Fruit fly (Drosophila melanogaster) whole organism, embryonic: Measurements from ENCODE around the gene CG12522.

Source experiments
- Ada2b ChIP-seq: fragments of 200-800 bp; sonication (Bioruptor generic); IDR thresholded peaks from 2 replicates; pipeline ENCODE4 v1.3.6; 2022; ENCODE audit warnings: missing biosample characterization, missing genetic modification characterization
- Atf-2 ChIP-seq: fragments of 200-800 bp; sonication (Bioruptor generic); optimal IDR thresholded peaks from 2 replicates; lab custom pipeline; 2016; ENCODE audit warnings: missing biosample characterization, missing genetic modification characterization
- BEAF-32 ChIP-seq: fragments of 200-800 bp; sonication (Bioruptor generic); optimal IDR thresholded peaks from 3 replicates; lab custom pipeline; 2017; ENCODE audit warnings: missing biosample characterization, missing genetic modification characterization, mild to moderate bottlenecking, moderate library complexity, missing genetic modification reagents
- CG1024 ChIP-seq: fragments of 200-800 bp; sonication (Bioruptor generic); IDR thresholded peaks from 2 replicates; pipeline ENCODE4 v1.3.6; 2022; ENCODE audit warnings: missing biosample characterization, missing genetic modification characterization
- CG10654 ChIP-seq: fragments of 200-800 bp; sonication (Bioruptor generic); optimal IDR thresholded peaks from 2 replicates; lab custom pipeline; 2016; ENCODE audit warnings: missing biosample characterization, missing genetic modification characterization
- CG10979 ChIP-seq: fragments of 200-800 bp; sonication (Bioruptor generic); optimal IDR thresholded peaks from 2 replicates; lab custom pipeline; 2018; ENCODE audit warnings: missing biosample characterization, mild to moderate bottlenecking, missing genetic modification characterization, moderate library complexity
- CG12391 ChIP-seq: fragments of 200-800 bp; sonication (Bioruptor generic); optimal IDR thresholded peaks from 3 replicates; lab custom pipeline; 2018; ENCODE audit warnings: missing biosample characterization, mild to moderate bottlenecking, missing genetic modification characterization, moderate library complexity
- CG12942 ChIP-seq: fragments of 200-800 bp; sonication (Bioruptor generic); optimal IDR thresholded peaks from 3 replicates; lab custom pipeline; 2016; ENCODE audit warnings: missing biosample characterization, missing genetic modification characterization
- CG13123 ChIP-seq: fragments of 200-800 bp; sonication (Bioruptor generic); optimal IDR thresholded peaks from 2 replicates; lab custom pipeline; 2016; ENCODE audit warnings: missing biosample characterization, missing genetic modification characterization
- CG15011 ChIP-seq: fragments of 200-800 bp; sonication (Bioruptor generic); optimal IDR thresholded peaks from 3 replicates; lab custom pipeline; 2018; ENCODE audit warnings: missing biosample characterization, mild to moderate bottlenecking, missing genetic modification characterization
- CG15269 ChIP-seq: fragments of 200-800 bp; sonication (Bioruptor generic); optimal IDR thresholded peaks from 2 replicates; lab custom pipeline; 2018; ENCODE audit warnings: missing biosample characterization, mild to moderate bottlenecking, missing genetic modification characterization, moderate library complexity
- CG16863 ChIP-seq: fragments of 200-800 bp; sonication (Bioruptor generic); optimal IDR thresholded peaks from 3 replicates; lab custom pipeline; 2016; ENCODE audit warnings: missing biosample characterization, missing genetic modification characterization
- CG17829 ChIP-seq: fragments of 200-800 bp; optimal IDR thresholded peaks from 2 replicates; lab custom pipeline; 2019; ENCODE audit warnings: missing biosample characterization, mild to moderate bottlenecking, missing genetic modification characterization, moderate library complexity
- CG18599 ChIP-seq: fragments of 200-800 bp; sonication (Bioruptor generic); optimal IDR thresholded peaks from 3 replicates; lab custom pipeline; 2017; ENCODE audit warnings: missing biosample characterization, missing genetic modification characterization, mild to moderate bottlenecking, moderate library complexity, missing genetic modification reagents
- CG18764 ChIP-seq: fragments of 200-800 bp; sonication (Bioruptor generic); optimal IDR thresholded peaks from 3 replicates; lab custom pipeline; 2016; ENCODE audit warnings: missing biosample characterization, missing genetic modification characterization
- CG2120 ChIP-seq: fragments of 200-800 bp; sonication (Bioruptor generic); optimal IDR thresholded peaks from 3 replicates; lab custom pipeline; 2016; ENCODE audit warnings: missing biosample characterization, missing genetic modification characterization
- CG31388 ChIP-seq: fragments of 200-800 bp; sonication (Bioruptor generic); optimal IDR thresholded peaks from 2 replicates; lab custom pipeline; 2016; ENCODE audit warnings: missing biosample characterization, missing genetic modification characterization
- CG31441 ChIP-seq: fragments of 200-800 bp; sonication (Bioruptor generic); IDR thresholded peaks from 2 replicates; pipeline ENCODE4 v1.3.6; 2022; ENCODE audit warnings: missing biosample characterization, missing genetic modification characterization
- CG32532 ChIP-seq: fragments of 200-800 bp; sonication (Bioruptor generic); IDR thresholded peaks from 2 replicates; pipeline ENCODE4 v1.3.6; 2022; ENCODE audit warnings: missing biosample characterization, missing genetic modification characterization
- CG33213 ChIP-seq: fragments of 200-800 bp; sonication (Bioruptor generic); optimal IDR thresholded peaks from 3 replicates; lab custom pipeline; 2016; ENCODE audit warnings: missing biosample characterization, missing genetic modification characterization
- CG4820 ChIP-seq: fragments of 200-800 bp; sonication (Bioruptor generic); optimal IDR thresholded peaks from 3 replicates; lab custom pipeline; 2016; ENCODE audit warnings: missing biosample characterization, missing genetic modification characterization
- CG6175 ChIP-seq: fragments of 200-800 bp; sonication (Bioruptor generic); IDR thresholded peaks from 3 replicates; pipeline ENCODE4 v1.3.6; 2022; ENCODE audit warnings: missing biosample characterization, missing genetic modification characterization
- CG6654 ChIP-seq: fragments of 200-800 bp; sonication (Bioruptor generic); optimal IDR thresholded peaks from 2 replicates; lab custom pipeline; 2017; ENCODE audit warnings: missing biosample characterization, mild to moderate bottlenecking, missing genetic modification characterization
- CG7745 ChIP-seq: fragments of 200-800 bp; sonication (Bioruptor generic); optimal IDR thresholded peaks from 2 replicates; lab custom pipeline; 2018; ENCODE audit warnings: missing biosample characterization, mild to moderate bottlenecking, missing genetic modification characterization, moderate library complexity
- Doc2 ChIP-seq: fragments of 200-800 bp; sonication (Bioruptor generic); IDR thresholded peaks from 2 replicates; pipeline ENCODE4 v1.3.6; 2022; ENCODE audit warnings: missing biosample characterization, missing genetic modification characterization
- E2f2 ChIP-seq: fragments of 200-800 bp; sonication (Bioruptor generic); IDR thresholded peaks from 2 replicates; pipeline ENCODE4 v1.3.6; 2022; ENCODE audit warnings: missing biosample characterization, missing genetic modification characterization
- Elba2 ChIP-seq: fragments of 200-800 bp; sonication (Bioruptor generic); optimal IDR thresholded peaks from 3 replicates; lab custom pipeline; 2016; ENCODE audit warnings: missing biosample characterization, missing genetic modification characterization
- Fer2 ChIP-seq: fragments of 200-800 bp; sonication (Bioruptor generic); optimal IDR thresholded peaks from 2 replicates; lab custom pipeline; 2018; ENCODE audit warnings: missing biosample characterization, mild to moderate bottlenecking, missing genetic modification characterization, moderate library complexity
- Myb ChIP-seq: fragments of 200-800 bp; sonication (Bioruptor generic); optimal IDR thresholded peaks from 2 replicates; lab custom pipeline; 2016; ENCODE audit warnings: missing biosample characterization, missing genetic modification characterization
- Oli ChIP-seq: fragments of 200-800 bp; sonication (Bioruptor generic); optimal IDR thresholded peaks from 2 replicates; lab custom pipeline; 2018; ENCODE audit warnings: missing biosample characterization, mild to moderate bottlenecking, missing genetic modification characterization, moderate library complexity
- ab ChIP-seq: fragments of 200-800 bp; sonication (Bioruptor generic); optimal IDR thresholded peaks from 2 replicates; lab custom pipeline; 2016; ENCODE audit warnings: missing biosample characterization, missing genetic modification characterization
- abd-A ChIP-seq: fragments of 200-800 bp; sonication (Bioruptor generic); optimal IDR thresholded peaks from 3 replicates; lab custom pipeline; 2019; ENCODE audit warnings: missing biosample characterization, mild to moderate bottlenecking, missing genetic modification characterization, moderate library complexity
- aop ChIP-seq: fragments of 200-800 bp; sonication (Bioruptor generic); IDR thresholded peaks from 2 replicates; pipeline ENCODE4 v1.3.6; 2022; ENCODE audit warnings: missing biosample characterization, missing genetic modification characterization
- bowl ChIP-seq: fragments of 200-800 bp; sonication (Bioruptor generic); IDR thresholded peaks from 2 replicates; pipeline ENCODE4 v1.3.6; 2022; ENCODE audit warnings: missing biosample characterization, missing genetic modification characterization
- cad ChIP-seq: fragments of >200 bp; optimal IDR thresholded peaks from 2 replicates; lab custom pipeline; 2017; ENCODE audit warnings: missing biosample characterization, missing genetic modification characterization
- ci ChIP-seq: fragments of 200-800 bp; sonication (Bioruptor generic); IDR thresholded peaks from 3 replicates; pipeline ENCODE4 v1.3.6; 2022; ENCODE audit warnings: missing biosample characterization, missing genetic modification characterization
- dmrt11E ChIP-seq: fragments of 200-800 bp; sonication (Bioruptor generic); optimal IDR thresholded peaks from 3 replicates; lab custom pipeline; 2018; ENCODE audit warnings: missing biosample characterization, mild to moderate bottlenecking, missing genetic modification characterization, moderate library complexity
- ems ChIP-seq: fragments of 200-800 bp; sonication (Bioruptor generic); optimal IDR thresholded peaks from 3 replicates; lab custom pipeline; 2016; ENCODE audit warnings: missing biosample characterization, missing genetic modification characterization
- insv ChIP-seq, 2 experiments: fragments of 200-800 bp; sonication (Bioruptor generic); optimal IDR thresholded peaks; 3 replicates each; lab custom pipeline; 2016 to 2018; ENCODE audit warnings: missing biosample characterization in 2 of 2, missing genetic modification characterization in 2 of 2
- lab ChIP-seq: fragments of 200-800 bp; sonication (Bioruptor generic); optimal IDR thresholded peaks from 3 replicates; lab custom pipeline; 2017; ENCODE audit warnings: missing biosample characterization, missing genetic modification characterization, mild to moderate bottlenecking, moderate library complexity, missing genetic modification reagents
- mld ChIP-seq: fragments of 200-800 bp; sonication (Bioruptor generic); IDR thresholded peaks from 3 replicates; pipeline ENCODE4 v1.3.6; 2022; ENCODE audit warnings: missing biosample characterization, missing genetic modification characterization; ENCODE audit not compliant: partially characterized antibody
- oc ChIP-seq: fragments of 200-800 bp; sonication (Bioruptor generic); optimal IDR thresholded peaks from 2 replicates; lab custom pipeline; 2018; ENCODE audit warnings: missing biosample characterization, mild to moderate bottlenecking, missing genetic modification characterization, moderate library complexity
- scrt ChIP-seq: fragments of 200-800 bp; sonication (Bioruptor generic); optimal IDR thresholded peaks from 2 replicates; lab custom pipeline; 2018; ENCODE audit warnings: missing biosample characterization, mild to moderate bottlenecking, missing genetic modification characterization, moderate library complexity
- sisA ChIP-seq: fragments of 200-800 bp; sonication (Bioruptor generic); IDR thresholded peaks from 2 replicates; pipeline ENCODE4 v1.3.6; 2022; ENCODE audit warnings: missing biosample characterization, missing genetic modification characterization
- slp2 ChIP-seq: fragments of 200-800 bp; sonication (Bioruptor generic); optimal IDR thresholded peaks from 2 replicates; lab custom pipeline; 2016; ENCODE audit warnings: missing biosample characterization, missing genetic modification characterization
- ssp ChIP-seq: fragments of 200-800 bp; sonication (Bioruptor generic); IDR thresholded peaks from 2 replicates; pipeline ENCODE4 v1.3.6; 2022; ENCODE audit warnings: missing biosample characterization, missing genetic modification characterization
- wor ChIP-seq: fragments of 200-800 bp; sonication (Bioruptor generic); IDR thresholded peaks from 2 replicates; pipeline ENCODE4 v1.3.6; 2022; ENCODE audit warnings: missing biosample characterization, missing genetic modification characterization
- z ChIP-seq: fragments of 200-800 bp; sonication (Bioruptor generic); IDR thresholded peaks from 3 replicates; pipeline ENCODE4 v1.3.6; 2022; ENCODE audit warnings: missing biosample characterization, missing genetic modification characterization
- zen2 ChIP-seq: fragments of 200-800 bp; sonication (Bioruptor generic); IDR thresholded peaks from 3 replicates; pipeline ENCODE4 v1.3.6; 2022; ENCODE audit warnings: missing biosample characterization, missing genetic modification characterization; ENCODE audit not compliant: partially characterized antibody
- zfh2 ChIP-seq: fragments of 200-800 bp; sonication (Bioruptor generic); optimal IDR thresholded peaks from 2 replicates; lab custom pipeline; 2016; ENCODE audit warnings: missing biosample characterization, missing genetic modification characterization

The CG12522 gene

dm6 chr3L:11064689-11065088, 43.3 kb upstream of the CG12522 start, which contains the start of the genes CG32075, CG45101 and SuUR (continued):
- TF ChIP-seq Elba2 (GFP tag; lab: Kevin White, UChicago) = peak; percentile 81
- peak; percentile 79 for TF ChIP-seq Fer2 (tag; lab: Kevin White, UChicago)
- peak; percentile 75 for TF ChIP-seq Myb (GFP tag; lab: Kevin White, UChicago)
- peak; percentile 83 for TF ChIP-seq CG18599 (GFP tag; lab: Kevin White, UChicago)
- TF ChIP-seq CG33213 (GFP tag; lab: Kevin White, UChicago) = peak; percentile 91
- TF ChIP-seq ssp (GFP tag; lab: Robert Waterston, UW) = peak; percentile 83
- peak; percentile 94 for TF ChIP-seq zfh2
- 0 out of 2 replicates have a peak, but pooled peaks have one; percentile 40 for TF ChIP-seq bowl (GFP tag; lab: Robert Waterston, UW)
- peak; percentile 93 for TF ChIP-seq CG12391
- peak; percentile 85 for TF ChIP-seq slp2 (GFP tag; lab: Kevin White, UChicago)
- no peak for TF ChIP-seq z (GFP tag; lab: Robert Waterston, UW)
- TF ChIP-seq ab (GFP tag; lab: Kevin White, UChicago) = peak; percentile 88
- peak; percentile 39 for TF ChIP-seq BEAF-32 (GFP tag; lab: Kevin White, UChicago)
- TF ChIP-seq CG4820 (GFP tag; lab: Kevin White, UChicago) = peak; percentile 78
- peak; percentile 79 for TF ChIP-seq CG1024
- TF ChIP-seq CG17829 (tag; lab: Kevin White, UChicago) = peak; percentile 88
- peak; percentile 81 for TF ChIP-seq lab (GFP tag; lab: Kevin White, UChicago)
- TF ChIP-seq E2f2 (GFP tag; lab: Robert Waterston, UW) = peak; percentile 78
- peak; percentile 80 for TF ChIP-seq CG15269 (tag; lab: Kevin White, UChicago)
- TF ChIP-seq mld (GFP tag; lab: Robert Waterston, UW) = no peak
- TF ChIP-seq CG31441 (GFP tag; lab: Robert Waterston, UW) = peak; percentile 68
- peak; percentile 91 for TF ChIP-seq ems (GFP tag; lab: Kevin White, UChicago)
- peak; percentile 39 for TF ChIP-seq CG31388 (GFP tag; lab: Kevin White, UChicago)
- peak; percentile 92 for TF ChIP-seq sisA (GFP tag; lab: Robert Waterston, UW)
- TF ChIP-seq Ada2b (GFP tag; lab: Robert Waterston, UW) = peak; percentile 88
- peak; percentile 96 for TF ChIP-seq CG2120 (GFP tag; lab: Kevin White, UChicago)
- TF ChIP-seq abd-A = no peak
- no peak for TF ChIP-seq zen2
- TF ChIP-seq Atf-2 (GFP tag; lab: Kevin White, UChicago) = peak; percentile 82
- peak; percentile 84 for TF ChIP-seq dmrt11E
- peak; percentile 74 for TF ChIP-seq wor (GFP tag; lab: Robert Waterston, UW)
- no peak; the same call in 1 of the 2 replicates for TF ChIP-seq aop (GFP tag; lab: Robert Waterston, UW)
- TF ChIP-seq CG6175 (GFP tag; lab: Robert Waterston, UW) = peak; percentile 66; the same call in 1 of the 3 replicates
- peak; percentile 39 for TF ChIP-seq CG15011 (GFP tag; lab: Kevin White, UChicago)
- TF ChIP-seq CG12942 = peak; percentile 94
- 0 out of 2 replicates have a peak, but pooled peaks have one; percentile 28 for TF ChIP-seq Doc2 (GFP tag; lab: Robert Waterston, UW)
- TF ChIP-seq CG16863 = peak; percentile 84
- TF ChIP-seq CG10979 (tag; lab: Kevin White, UChicago) = peak; percentile 76
- TF ChIP-seq CG7745 (tag; lab: Kevin White, UChicago) = no peak
- peak; percentile 82 for TF ChIP-seq CG13123
- TF ChIP-seq CG32532 (GFP tag; lab: Robert Waterston, UW) = peak; percentile 89
- TF ChIP-seq Oli (tag; lab: Kevin White, UChicago) = peak; percentile 82
- no peak for TF ChIP-seq CG6654 (GFP tag; lab: Kevin White, UChicago)
- TF ChIP-seq insv (GFP tag; optimal IDR thresholded peaks at IDR 0.05; lab: Kevin White, UChicago) = peak in 1 of 2 experiments; percentile 69
- TF ChIP-seq ci (GFP tag; lab: Robert Waterston, UW) = peak; percentile 87; the same call in 2 of the 3 replicates
- peak; percentile 67 for TF ChIP-seq CG10654
- peak; percentile 83 for TF ChIP-seq CG18764 (GFP tag; lab: Kevin White, UChicago)
- TF ChIP-seq oc (tag; lab: Kevin White, UChicago) = peak; percentile 57
- no peak for TF ChIP-seq cad (GFP tag; lab: Kevin White, UChicago)
- TF ChIP-seq scrt (GFP tag; lab: Kevin White, UChicago) = peak; percentile 60
